Worm (Caenorhabditis elegans): Measurements from ENCODE around the gene C05D11.13.

C05D11.13 gene

ce11 chrIII:6464113-6464571 lies 19.8 kb upstream of the C05D11.13 start (continued):
- TF ChIP-seq fkh-10 (GFP tag; optimal IDR thresholded peaks at IDR 0.05) (no peak), pros-1 (tag; optimal IDR thresholded peaks at IDR 0.05) (peak; percentile 71), npax-4 (tag; optimal IDR thresholded peaks at IDR 0.05) (no peak), fax-1 (tag; optimal IDR thresholded peaks at IDR 0.05) (no peak), pax-1 (tag; optimal IDR thresholded peaks at IDR 0.05) (no peak), ceh-34 (tag; optimal IDR thresholded peaks at IDR 0.05) (peak; percentile 39), elt-4 (tag; optimal IDR thresholded peaks at IDR 0.05) (no peak), hlh-8 (tag; optimal IDR thresholded peaks at IDR 0.05) (peak; percentile 15), ceh-48 (tag; optimal IDR thresholded peaks at IDR 0.05) (no peak), ceh-6 (GFP tag; optimal IDR thresholded peaks at IDR 0.05) (no peak)

- TF ChIP-seq sox-2 (GFP tag; IDR thresholded peaks at IDR 0.05) (no peak), C38D4.7 (GFP tag; optimal IDR thresholded peaks at IDR 0.05) (no peak), nhr-11 (tag; optimal IDR thresholded peaks at IDR 0.05) (no peak), ceh-14 (tag; optimal IDR thresholded peaks at IDR 0.05) (no peak), mec-3 (tag; optimal IDR thresholded peaks at IDR 0.05; ENCODE audit: borderline replicate concordance) (no peak), ceh-19 (GFP tag; optimal IDR thresholded peaks at IDR 0.05) (no peak), ttx-3 (tag; optimal IDR thresholded peaks at IDR 0.05) (no peak), dmd-4 (tag; optimal IDR thresholded peaks at IDR 0.05; ENCODE audit: borderline replicate concordance) (no peak), odd-2 (tag; optimal IDR thresholded peaks at IDR 0.05) (no peak), sdc-2 (tag; optimal IDR thresholded peaks at IDR 0.05) (no peak), K09A11.1 (tag; optimal IDR thresholded peaks at IDR 0.05; ENCODE audit: insufficient read depth) (no peak), tbx-2 (tag; optimal IDR thresholded peaks at IDR 0.05) (no peak), hlh-15 (tag; optimal IDR thresholded peaks at IDR 0.05) (no peak), pha-2 (tag; optimal IDR thresholded peaks at IDR 0.05) (no peak), pax-1 (tag; optimal IDR thresholded peaks at IDR 0.05) (no peak), madf-2 (tag; optimal IDR thresholded peaks at IDR 0.05) (no peak)
Measured at ce11 chrIII:6463679-6464078, 19.3 kb upstream of the C05D11.13 start, which contains the start of gene dlc-1. Gene dlc-1 (minus strand): TSS chrIII:6463779.

- TF ChIP-seq zip-5 (tag; optimal IDR thresholded peaks at IDR 0.05) (no peak), hlh-13 (GFP tag; optimal IDR thresholded peaks at IDR 0.05) (no peak), rnt-1 (tag; optimal IDR thresholded peaks at IDR 0.05) (no peak), T23F11.4 (GFP tag; optimal IDR thresholded peaks at IDR 0.05) (no peak), fax-1 (tag; optimal IDR thresholded peaks at IDR 0.05) (no peak), ceh-6 (GFP tag; optimal IDR thresholded peaks at IDR 0.05) (no peak), hlh-30 (tag; optimal IDR thresholded peaks at IDR 0.05; ENCODE audit: insufficient read depth) (no peak)
Measured at ce11 chrIII:6462610-6463009, 18.2 kb upstream of the C05D11.13 start, which contains the start of gene T26A5.8. Gene T26A5.8 (minus strand): TSS chrIII:6462856.

ce11 chrIII:6459820-6460219 lies 15.4 kb upstream of the C05D11.13 start, which contains the start of gene algn-1:
Gene algn-1 (plus strand): TSS chrIII:6460120.
- no peak for TF ChIP-seq che-1 (tag; optimal IDR thresholded peaks at IDR 0.05)
- TF ChIP-seq pag-3 (tag; optimal IDR thresholded peaks at IDR 0.05; ENCODE audit: borderline replicate concordance) = no peak
- no peak for TF ChIP-seq ceh-31 (tag; optimal IDR thresholded peaks at IDR 0.05)
- no peak for TF ChIP-seq ceh-2 (tag; optimal IDR thresholded peaks at IDR 0.05)
- TF ChIP-seq dve-1 (tag; optimal IDR thresholded peaks at IDR 0.05) = no peak
- no peak for TF ChIP-seq odd-2 (tag; optimal IDR thresholded peaks at IDR 0.05)
- no peak for TF ChIP-seq ceh-18 (tag; optimal IDR thresholded peaks at IDR 0.05)
- TF ChIP-seq nfya-1 (tag; optimal IDR thresholded peaks at IDR 0.05) = no peak
- no peak for TF ChIP-seq hlh-30 (tag; optimal IDR thresholded peaks at IDR 0.05; ENCODE audit: insufficient read depth)
- TF ChIP-seq elt-4 (tag; optimal IDR thresholded peaks at IDR 0.05) = no peak
- no peak for TF ChIP-seq sdc-2 (tag; optimal IDR thresholded peaks at IDR 0.05)
- TF ChIP-seq fkh-10 (GFP tag; optimal IDR thresholded peaks at IDR 0.05) = no peak
- TF ChIP-seq lin-11 (tag; optimal IDR thresholded peaks at IDR 0.05) = no peak
- no peak for TF ChIP-seq rnt-1 (tag; optimal IDR thresholded peaks at IDR 0.05)
- TF ChIP-seq tbx-7 (tag; optimal IDR thresholded peaks at IDR 0.05) = no peak
- no peak for TF ChIP-seq ztf-16 (tag; optimal IDR thresholded peaks at IDR 0.05)
- TF ChIP-seq ahr-1 (tag; optimal IDR thresholded peaks at IDR 0.05) = no peak
- TF ChIP-seq hlh-15 (tag; optimal IDR thresholded peaks at IDR 0.05) = no peak
- TF ChIP-seq syd-9 (tag; optimal IDR thresholded peaks at IDR 0.05) = no peak

All from whole organism, late embryonic.